Worm (Caenorhabditis elegans) whole organism, L3 larva: Measurements from ENCODE around the gene spc-2.

Source experiments
- ZK546.5 ChIP-seq: sonication (generic microtip); optimal IDR thresholded peaks from 2 replicates; lab custom pipeline; 2017; ENCODE audit warnings: missing biosample characterization, missing genetic modification characterization
- elt-2 ChIP-seq: sonication (generic microtip); optimal IDR thresholded peaks from 2 replicates; lab custom pipeline; 2016; ENCODE audit warnings: missing genetic modification reagents, mild to moderate bottlenecking, missing genetic modification characterization, missing compliant biosample characterization
- elt-3 ChIP-seq, 3 experiments: fragments of 150-350 bp in 1 of 3; sonication (generic microtip) in 2 of 3; optimal IDR thresholded peaks; 2 replicates in 2 of 3; 4 replicates in 1 of 3; lab custom pipeline; 2014 to 2017; ENCODE audit warnings: missing biosample characterization in 3 of 3, missing genetic modification characterization in 3 of 3
- fkh-10 ChIP-seq: sonication (generic microtip); optimal IDR thresholded peaks from 2 replicates; lab custom pipeline; 2017; ENCODE audit warnings: missing biosample characterization, missing genetic modification reagents, missing genetic modification characterization
- fkh-2 ChIP-seq: fragments of 150-350 bp; optimal IDR thresholded peaks from 2 replicates; lab custom pipeline; 2014; ENCODE audit warnings: missing biosample characterization, missing genetic modification reagents, missing genetic modification characterization
- fos-1 ChIP-seq: fragments of 150-350 bp; optimal IDR thresholded peaks from 2 replicates; lab custom pipeline; 2014; ENCODE audit warnings: missing biosample characterization, missing genetic modification characterization
- lin-15B ChIP-seq: fragments of 150-350 bp; optimal IDR thresholded peaks from 2 replicates; lab custom pipeline; 2014; ENCODE audit warnings: missing biosample characterization, missing genetic modification characterization
- lin-39 ChIP-seq: fragments of 150-350 bp; optimal IDR thresholded peaks from 2 replicates; lab custom pipeline; 2018; ENCODE audit warnings: missing biosample characterization, missing genetic modification reagents, missing genetic modification characterization
- nfya-1 ChIP-seq: sonication (generic microtip); optimal IDR thresholded peaks from 2 replicates; lab custom pipeline; 2017; ENCODE audit warnings: missing genetic modification characterization, mild to moderate bottlenecking, missing compliant biosample characterization, antibody characterized with exemption, moderate library complexity; ENCODE audit not compliant: insufficient read depth
- nhr-28 ChIP-seq: fragments of 150-350 bp; optimal IDR thresholded peaks from 2 replicates; lab custom pipeline; 2014; ENCODE audit warnings: missing biosample characterization, missing genetic modification characterization
- skn-1 ChIP-seq: fragments of 150-350 bp; optimal IDR thresholded peaks from 2 replicates; lab custom pipeline; 2014; ENCODE audit warnings: missing biosample characterization, missing genetic modification characterization
- unc-39 ChIP-seq: sonication (generic microtip); optimal IDR thresholded peaks from 4 replicates; lab custom pipeline; 2017; ENCODE audit warnings: missing biosample characterization, missing genetic modification characterization
- ztf-11 ChIP-seq: fragments of 150-350 bp; optimal IDR thresholded peaks from 2 replicates; lab custom pipeline; 2014; ENCODE audit warnings: missing biosample characterization, missing genetic modification characterization
- ztf-4 ChIP-seq: fragments of 150-350 bp; optimal IDR thresholded peaks from 2 replicates; lab custom pipeline; 2014; ENCODE audit warnings: missing biosample characterization, missing genetic modification characterization

- TF ChIP-seq fkh-10 (GFP tag; lab: Kevin White, UChicago) (no peak), lin-39 (tag; lab: Kevin White, UChicago) (no peak), nhr-28 (tag; lab: Kevin White, UChicago) (no peak), unc-39 (tag; lab: Kevin White, UChicago) (no peak), elt-2 (tag; lab: Kevin White, UChicago) (no peak), ztf-11 (tag; lab: Kevin White, UChicago) (no peak), ztf-4 (tag; lab: Kevin White, UChicago) (no peak), lin-15B (tag; lab: Kevin White, UChicago) (no peak), fkh-2 (no peak), skn-1 (tag; lab: Kevin White, UChicago) (no peak), elt-3 (tag; optimal IDR thresholded peaks at IDR 0.05; lab: Kevin White, UChicago) (no peak), ZK546.5 (tag; lab: Kevin White, UChicago) (no peak), nfya-1 (no peak), fos-1 (tag; lab: Kevin White, UChicago) (no peak)
Observed at ce11 chrIII:8185130-8185529, 3.4 kb downstream of the spc-2 start.
